Worm (Caenorhabditis elegans) whole organism, young adult: ENCODE data around the gene T27E9.6.

Source experiments
- ZK185.1 ChIP-seq: sonication (generic microtip); optimal IDR thresholded peaks from 2 replicates; lab custom pipeline; 2016; ENCODE audit warnings: mild to moderate bottlenecking, missing genetic modification characterization, missing compliant biosample characterization; ENCODE audit not compliant: poor library complexity, severe bottlenecking
- ama-1 ChIP-seq, 3 experiments: fragments of 150-350 bp in 1 of 3; sonication (generic microtip) in 2 of 3; optimal IDR thresholded peaks; 2 replicates each; lab custom pipeline; 2014 to 2018; ENCODE audit warnings: missing biosample characterization in 2 of 3, missing genetic modification characterization in 2 of 3, missing genetic modification reagents in 2 of 3
- ceh-40 ChIP-seq: fragments of 200-800 bp; sonication (Bioruptor generic); IDR thresholded peaks from 2 replicates; pipeline ENCODE4 v1.3.6; 2022; ENCODE audit warnings: missing genetic modification characterization, missing compliant biosample characterization
- snpc-1.1 ChIP-seq: sonication (generic microtip); optimal IDR thresholded peaks from 2 replicates; lab custom pipeline; 2017; ENCODE audit warnings: missing genetic modification characterization, mild to moderate bottlenecking, missing compliant biosample characterization, antibody characterized with exemption, moderate library complexity, missing genotype, missing genetic modification reagents; ENCODE audit not compliant: insufficient read depth
- snpc-4 ChIP-seq, 5 experiments: fragments of 150-350 bp in 1 of 5; sonication (generic microtip) in 4 of 5; optimal IDR thresholded peaks; 2 replicates each; lab custom pipeline; 2014 to 2018; ENCODE audit warnings: missing genetic modification characterization in 5 of 5, missing biosample characterization in 3 of 5, antibody characterized with exemption in 2 of 5, mild to moderate bottlenecking in 2 of 5, missing compliant biosample characterization in 2 of 5, missing genotype in 2 of 5, moderate library complexity in 2 of 5, missing genetic modification reagents in 1 of 5
- tlf-1 ChIP-seq: fragments of 200-800 bp; sonication (Bioruptor generic); optimal IDR thresholded peaks from 2 replicates; lab custom pipeline; 2018; ENCODE audit warnings: mild to moderate bottlenecking, missing genetic modification characterization, missing compliant biosample characterization
- unc-62 ChIP-seq: fragments of 150-350 bp; optimal IDR thresholded peaks from 2 replicates; lab custom pipeline; 2014; ENCODE audit warnings: missing biosample characterization, missing genetic modification reagents, missing genetic modification characterization

DNA sequence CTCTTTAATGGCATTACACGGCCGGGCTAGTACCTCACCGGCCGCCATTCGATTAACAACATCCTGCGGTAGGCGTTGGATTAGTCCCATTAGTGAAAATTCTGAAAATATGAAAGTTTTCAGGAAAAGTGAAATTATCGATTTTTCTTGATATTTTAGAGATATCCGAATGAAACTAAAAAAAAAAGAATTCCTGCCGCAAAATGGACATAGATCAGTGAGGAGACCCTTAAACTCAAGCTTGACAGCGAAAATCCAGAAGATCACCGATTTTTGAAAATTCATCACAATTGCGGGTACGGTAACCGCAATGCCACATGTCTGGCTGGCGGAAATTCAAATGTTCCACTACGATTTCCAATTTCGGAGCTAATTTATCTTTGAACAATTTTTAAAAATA, 37.9 kb upstream of the T27E9.6 start, which contains the start of gene mlh-1:
- no peak for TF ChIP-seq ama-1 (optimal IDR thresholded peaks at IDR 0.05; lab: Kevin White, UChicago)
- TF ChIP-seq ama-1 (GFP tag; optimal IDR thresholded peaks at IDR 0.05; lab: Kevin White, UChicago): no peak
- no peak for TF ChIP-seq unc-62 (GFP tag; lab: Kevin White, UChicago)
- no peak for TF ChIP-seq tlf-1
- no peak for TF ChIP-seq ceh-40 (GFP tag; lab: Robert Waterston, UW)
- no peak for TF ChIP-seq snpc-4 (GFP tag; optimal IDR thresholded peaks at IDR 0.05; lab: Kevin White, UChicago)
- TF ChIP-seq snpc-4 (tag; optimal IDR thresholded peaks at IDR 0.05; lab: Kevin White, UChicago): no peak
- no peak for TF ChIP-seq ZK185.1
- TF ChIP-seq snpc-1.1 (tag; lab: Kevin White, UChicago): no peak
